Fruit fly (Drosophila melanogaster) whole organism, embryonic: ENCODE data around the gene CG3277.
A peak's percentile ranks its signal among the peaks of the same experiment; 100 is the strongest.

ENCODE experiments used
- Antp ChIP-seq: fragments of 200-800 bp; sonication (Bioruptor generic); optimal IDR thresholded peaks from 3 replicates; lab custom pipeline; 2016; ENCODE audit warnings: missing biosample characterization, missing genetic modification characterization
- Awh ChIP-seq: fragments of 200-800 bp; sonication (Bioruptor generic); IDR thresholded peaks from 2 replicates; pipeline ENCODE4, ENCODE4 v1.3.6; 2022; ENCODE audit warnings: missing biosample characterization, missing genetic modification characterization
- BtbVII ChIP-seq: fragments of 200-800 bp; sonication (Bioruptor generic); optimal IDR thresholded peaks from 3 replicates; lab custom pipeline; 2017; ENCODE audit warnings: missing biosample characterization, mild to moderate bottlenecking, missing genetic modification characterization
- CG10321 ChIP-seq: fragments of 200-800 bp; sonication (Bioruptor generic); IDR thresholded peaks from 2 replicates; pipeline ENCODE4 v1.3.6; 2022; ENCODE audit warnings: missing biosample characterization, missing genetic modification characterization
- CG11247 ChIP-seq: fragments of 200-800 bp; sonication (Bioruptor generic); IDR thresholded peaks from 2 replicates; pipeline ENCODE4 v1.3.6; 2022; ENCODE audit warnings: missing biosample characterization, missing genetic modification characterization
- CG12744 ChIP-seq: fragments of 200-800 bp; sonication (Bioruptor generic); optimal IDR thresholded peaks from 2 replicates; lab custom pipeline; 2016; ENCODE audit warnings: missing biosample characterization, missing genetic modification characterization
- CG14860 ChIP-seq: fragments of 200-800 bp; sonication (Bioruptor generic); IDR thresholded peaks from 3 replicates; pipeline ENCODE4 v1.3.6; 2022; ENCODE audit warnings: missing biosample characterization, missing genetic modification characterization; ENCODE audit not compliant: partially characterized antibody
- CG15479 ChIP-seq: fragments of 200-800 bp; sonication (Bioruptor generic); optimal IDR thresholded peaks from 3 replicates; lab custom pipeline; 2019; ENCODE audit warnings: missing biosample characterization, mild to moderate bottlenecking, missing genetic modification characterization, moderate library complexity
- CG1602 ChIP-seq: fragments of 200-800 bp; sonication (Bioruptor generic); optimal IDR thresholded peaks from 3 replicates; lab custom pipeline; 2016; ENCODE audit warnings: missing biosample characterization, missing genetic modification characterization
- CG1603 ChIP-seq: fragments of 200-800 bp; sonication (Bioruptor generic); optimal IDR thresholded peaks from 2 replicates; lab custom pipeline; 2019; ENCODE audit warnings: missing biosample characterization, mild to moderate bottlenecking, missing genetic modification characterization, moderate library complexity
- CG16813 ChIP-seq: fragments of 200-800 bp; sonication (Bioruptor generic); IDR thresholded peaks from 3 replicates; pipeline ENCODE4 v1.3.6; 2022; ENCODE audit warnings: missing biosample characterization, missing genetic modification characterization; ENCODE audit not compliant: partially characterized antibody
- CG17186 ChIP-seq: fragments of 200-800 bp; sonication (Bioruptor generic); optimal IDR thresholded peaks from 3 replicates; lab custom pipeline; 2017; ENCODE audit warnings: missing biosample characterization, missing genetic modification reagents, missing genetic modification characterization
- CG17829 ChIP-seq: fragments of 200-800 bp; optimal IDR thresholded peaks from 2 replicates; lab custom pipeline; 2019; ENCODE audit warnings: missing biosample characterization, mild to moderate bottlenecking, missing genetic modification characterization, moderate library complexity
- CG18262 ChIP-seq: fragments of 200-800 bp; optimal IDR thresholded peaks from 3 replicates; lab custom pipeline; 2019; ENCODE audit warnings: missing biosample characterization, mild to moderate bottlenecking, missing genetic modification characterization, moderate library complexity
- CG18619 ChIP-seq: fragments of 200-800 bp; sonication (Bioruptor generic); optimal IDR thresholded peaks from 3 replicates; lab custom pipeline; 2017; ENCODE audit warnings: missing biosample characterization, mild to moderate bottlenecking, missing genetic modification characterization
- CG2116 ChIP-seq: fragments of 200-800 bp; sonication (Bioruptor generic); optimal IDR thresholded peaks from 3 replicates; lab custom pipeline; 2018; ENCODE audit warnings: missing biosample characterization, mild to moderate bottlenecking, missing genetic modification characterization
- CG31365 ChIP-seq: fragments of 200-800 bp; sonication (Bioruptor generic); optimal IDR thresholded peaks from 2 replicates; lab custom pipeline; 2018; ENCODE audit warnings: missing biosample characterization, mild to moderate bottlenecking, missing genetic modification characterization
- CG31441 ChIP-seq: fragments of 200-800 bp; sonication (Bioruptor generic); IDR thresholded peaks from 2 replicates; pipeline ENCODE4 v1.3.6; 2022; ENCODE audit warnings: missing biosample characterization, missing genetic modification characterization
- CG3838 ChIP-seq: fragments of 200-800 bp; sonication (Bioruptor generic); optimal IDR thresholded peaks from 3 replicates; lab custom pipeline; 2016; ENCODE audit warnings: missing biosample characterization, missing genetic modification characterization
- CG3847 ChIP-seq: fragments of 200-800 bp; sonication (Bioruptor generic); IDR thresholded peaks from 2 replicates; pipeline ENCODE4 v1.3.6; 2022; ENCODE audit warnings: missing biosample characterization, missing genetic modification characterization
- CG4424 ChIP-seq: fragments of 200-800 bp; sonication (Bioruptor generic); optimal IDR thresholded peaks from 3 replicates; lab custom pipeline; 2016; ENCODE audit warnings: missing biosample characterization, missing genetic modification characterization
- CG5953 ChIP-seq: fragments of 200-800 bp; sonication (Bioruptor generic); IDR thresholded peaks from 2 replicates; pipeline ENCODE4 v1.3.6; 2022; ENCODE audit warnings: missing biosample characterization, missing genetic modification characterization
- CG7928 ChIP-seq: fragments of 200-800 bp; sonication (Bioruptor generic); optimal IDR thresholded peaks from 2 replicates; lab custom pipeline; 2017; ENCODE audit warnings: missing biosample characterization, mild to moderate bottlenecking, missing genetic modification characterization
- CHES-1-like ChIP-seq: fragments of 200-800 bp; sonication (Bioruptor generic); optimal IDR thresholded peaks from 2 replicates; lab custom pipeline; 2016; ENCODE audit warnings: missing biosample characterization, missing genetic modification characterization
- Deaf1 ChIP-seq: fragments of 200-800 bp; optimal IDR thresholded peaks from 3 replicates; lab custom pipeline; 2019; ENCODE audit warnings: missing biosample characterization, mild to moderate bottlenecking, missing genetic modification characterization, moderate library complexity
- Dref ChIP-seq: fragments of 200-800 bp; sonication (Bioruptor generic); IDR thresholded peaks from 2 replicates; pipeline ENCODE4 v1.3.6; 2022; ENCODE audit warnings: missing biosample characterization, missing genetic modification characterization
- E2f1 ChIP-seq: fragments of 200-800 bp; sonication (Bioruptor generic); IDR thresholded peaks from 2 replicates; pipeline ENCODE4 v1.3.6; 2022; ENCODE audit warnings: missing biosample characterization, missing genetic modification characterization
- HmgD ChIP-seq: fragments of 200-800 bp; sonication (Bioruptor generic); optimal IDR thresholded peaks from 3 replicates; lab custom pipeline; 2016; ENCODE audit warnings: missing biosample characterization, missing genetic modification characterization
- Lim3 ChIP-seq: fragments of 200-800 bp; sonication (Bioruptor generic); IDR thresholded peaks from 2 replicates; pipeline ENCODE4 v1.3.6; 2022; ENCODE audit warnings: missing biosample characterization, missing genetic modification characterization
- Med ChIP-seq: fragments of 200-800 bp; sonication (Bioruptor generic); peaks from one replicate; lab custom pipeline; 2016; ENCODE audit warnings: missing biosample characterization, missing genetic modification characterization, mild to moderate bottlenecking, inconsistent platforms, moderate library complexity
- Mrtf ChIP-seq: fragments of 200-800 bp; sonication (Bioruptor generic); IDR thresholded peaks from 3 replicates; pipeline ENCODE4 v1.3.6; 2022; ENCODE audit warnings: missing biosample characterization, missing genetic modification characterization
- Optix ChIP-seq: fragments of 200-800 bp; sonication (Bioruptor generic); IDR thresholded peaks from 3 replicates; pipeline ENCODE4 v1.3.6; 2022; ENCODE audit warnings: missing biosample characterization, missing genetic modification characterization
- Poxn ChIP-seq: fragments of 200-800 bp; sonication (Bioruptor generic); IDR thresholded peaks from 2 replicates; pipeline ENCODE4 v1.3.6; 2022; ENCODE audit warnings: missing biosample characterization, missing genetic modification characterization
- Rfx ChIP-seq: fragments of 200-800 bp; sonication (Bioruptor generic); IDR thresholded peaks from 2 replicates; pipeline ENCODE4 v1.3.6; 2022; ENCODE audit warnings: missing biosample characterization, missing genetic modification characterization
- Rx ChIP-seq: fragments of 200-800 bp; sonication (Bioruptor generic); IDR thresholded peaks from 2 replicates; pipeline ENCODE4 v1.3.6; 2022; ENCODE audit warnings: missing biosample characterization, missing genetic modification characterization
- Vsx1 ChIP-seq: fragments of 200-800 bp; sonication (Bioruptor generic); optimal IDR thresholded peaks from 2 replicates; lab custom pipeline; 2017; ENCODE audit warnings: missing biosample characterization, mild to moderate bottlenecking, missing genetic modification characterization, missing genetic modification reagents
- Xrp1 ChIP-seq: fragments of 200-800 bp; sonication (Bioruptor generic); IDR thresholded peaks from 2 replicates; pipeline ENCODE4 v1.3.6; 2022; ENCODE audit warnings: missing biosample characterization, missing genetic modification characterization
- abd-A ChIP-seq: fragments of 200-800 bp; sonication (Bioruptor generic); optimal IDR thresholded peaks from 3 replicates; lab custom pipeline; 2019; ENCODE audit warnings: missing biosample characterization, mild to moderate bottlenecking, missing genetic modification characterization, moderate library complexity
- amos ChIP-seq: fragments of 200-800 bp; sonication (Bioruptor generic); IDR thresholded peaks from 2 replicates; pipeline ENCODE4 v1.3.6; 2022; ENCODE audit warnings: missing biosample characterization, missing genetic modification characterization; ENCODE audit not compliant: partially characterized antibody
- bbx ChIP-seq: fragments of 200-800 bp; sonication (Bioruptor generic); IDR thresholded peaks from 2 replicates; pipeline ENCODE4 v1.3.6; 2022; ENCODE audit warnings: missing biosample characterization, missing genetic modification characterization; ENCODE audit not compliant: partially characterized antibody
- fd64A ChIP-seq: fragments of 200-800 bp; sonication (Bioruptor generic); optimal IDR thresholded peaks from 3 replicates; lab custom pipeline; 2018; ENCODE audit warnings: missing biosample characterization, mild to moderate bottlenecking, missing genetic modification characterization
- gt ChIP-seq: fragments of 200-800 bp; sonication (Bioruptor generic); IDR thresholded peaks from 2 replicates; pipeline ENCODE4 v1.3.6; 2022; ENCODE audit warnings: missing biosample characterization, missing genetic modification characterization
- insv ChIP-seq, 2 experiments: fragments of 200-800 bp; sonication (Bioruptor generic); optimal IDR thresholded peaks; 3 replicates each; lab custom pipeline; 2016 to 2018; ENCODE audit warnings: missing biosample characterization in 2 of 2, missing genetic modification characterization in 2 of 2
- kah ChIP-seq: fragments of 200-800 bp; sonication (Bioruptor generic); optimal IDR thresholded peaks from 2 replicates; lab custom pipeline; 2018; ENCODE audit warnings: missing biosample characterization, mild to moderate bottlenecking, missing genetic modification characterization
- luna ChIP-seq: fragments of 200-800 bp; sonication (Bioruptor generic); optimal IDR thresholded peaks from 2 replicates; lab custom pipeline; 2016; ENCODE audit warnings: missing biosample characterization, missing genetic modification characterization
- p53 ChIP-seq: fragments of 200-800 bp; sonication (Bioruptor generic); optimal IDR thresholded peaks from 2 replicates; lab custom pipeline; 2016; ENCODE audit warnings: missing biosample characterization, missing genetic modification characterization
- tll ChIP-seq, 2 experiments: fragments of 200-800 bp in 1 of 2; fragments of >200 bp in 1 of 2; sonication (Bioruptor generic) in 1 of 2; optimal IDR thresholded peaks; 2 replicates each; lab custom pipeline; 2017 to 2019; ENCODE audit warnings: missing biosample characterization in 2 of 2, missing genetic modification characterization in 2 of 2, mild to moderate bottlenecking in 1 of 2, moderate library complexity in 1 of 2
- toy ChIP-seq: fragments of 200-800 bp; sonication (Bioruptor generic); IDR thresholded peaks from 2 replicates; pipeline ENCODE4 v1.3.6; 2022; ENCODE audit warnings: missing biosample characterization, missing genetic modification characterization
- vvl ChIP-seq: fragments of 200-800 bp; sonication (Bioruptor generic); IDR thresholded peaks from 2 replicates; pipeline ENCODE4 v1.3.6; 2022; ENCODE audit warnings: missing biosample characterization, missing genetic modification characterization

Gene CG3277

dm6 chr2L:3302958-3303842 is 700 bp upstream of the CG3277 start, which contains the start of gene CG9663 (continued):
- TF ChIP-seq gt (GFP tag; lab: Robert Waterston, UW), result no peak
- no peak for TF ChIP-seq kah (GFP tag; lab: Kevin White, UChicago)
- no peak for TF ChIP-seq Xrp1 (GFP tag; lab: Robert Waterston, UW)
- peak; percentile 41; the same call in 1 of the 3 replicates for TF ChIP-seq CG16813 (GFP tag; lab: Robert Waterston, UW)
- TF ChIP-seq CG17186, result peak; percentile 18
- no peak for TF ChIP-seq luna (GFP tag; lab: Kevin White, UChicago)
- TF ChIP-seq CG3847 (GFP tag; lab: Robert Waterston, UW), result peak; percentile 45
- TF ChIP-seq CG15479 (GFP tag; lab: Kevin White, UChicago), result no peak
- no peak for TF ChIP-seq CG31441 (GFP tag; lab: Robert Waterston, UW)
- no peak for TF ChIP-seq tll (GFP tag; optimal IDR thresholded peaks at IDR 0.05; lab: Kevin White, UChicago)
- peak; percentile 35 for TF ChIP-seq CHES-1-like
- TF ChIP-seq Dref (GFP tag; lab: Robert Waterston, UW), result peak; percentile 82
- TF ChIP-seq CG1602 (GFP tag; lab: Kevin White, UChicago), result no peak
- 0 out of 2 replicates have a peak, but pooled peaks have one; percentile 10 for TF ChIP-seq CG11247 (GFP tag; lab: Robert Waterston, UW)
- no peak for TF ChIP-seq Mrtf
- no peak for TF ChIP-seq CG3838 (GFP tag; lab: Kevin White, UChicago)
- no peak for TF ChIP-seq CG14860 (GFP tag; lab: Robert Waterston, UW)
- peak; percentile 49; the same call in 1 of the 2 replicates for TF ChIP-seq Awh
- no peak for TF ChIP-seq Optix
- TF ChIP-seq HmgD (GFP tag; lab: Kevin White, UChicago), result peak; percentile 66
- no peak for TF ChIP-seq CG10321 (GFP tag; lab: Robert Waterston, UW)
- TF ChIP-seq CG18262 (tag; lab: Kevin White, UChicago), result peak; percentile 10
- TF ChIP-seq CG4424 (GFP tag; lab: Kevin White, UChicago), result no peak
- no peak for TF ChIP-seq Lim3
- TF ChIP-seq toy, result no peak
- no peak for TF ChIP-seq fd64A (GFP tag; lab: Kevin White, UChicago)
- TF ChIP-seq Vsx1 (GFP tag; lab: Kevin White, UChicago), result no peak
- TF ChIP-seq CG5953, result no peak
- peak; percentile 52 for TF ChIP-seq Rfx (GFP tag; lab: Robert Waterston, UW)
- peak; percentile 7 for TF ChIP-seq Antp (GFP tag; lab: Kevin White, UChicago)
- TF ChIP-seq CG1603 (tag; lab: Kevin White, UChicago), result peak; percentile 57
- TF ChIP-seq CG7928, result no peak
- peak; percentile 73 for TF ChIP-seq CG2116 (GFP tag; lab: Kevin White, UChicago)
- TF ChIP-seq CG18619 (GFP tag; lab: Kevin White, UChicago), result no peak
- peak; percentile 47 for TF ChIP-seq BtbVII
- TF ChIP-seq CG17829, result peak; percentile 9
- no peak for TF ChIP-seq CG12744 (GFP tag; lab: Kevin White, UChicago)
- peak; percentile 37; the same call in 1 of the 2 replicates for TF ChIP-seq vvl (GFP tag; lab: Robert Waterston, UW)
- no peak for TF ChIP-seq p53 (GFP tag; lab: Kevin White, UChicago)
- TF ChIP-seq abd-A (tag; lab: Kevin White, UChicago), result peak; percentile 69
- TF ChIP-seq Med (GFP tag; lab: Kevin White, UChicago), result peak; percentile 74
- peak; percentile 33; the same call in 1 of the 2 replicates for TF ChIP-seq E2f1
- peak; percentile 3 for TF ChIP-seq Deaf1 (tag; lab: Kevin White, UChicago)
- peak in 1 of 2 experiments; percentile 62 for TF ChIP-seq insv (GFP tag; optimal IDR thresholded peaks at IDR 0.05; lab: Kevin White, UChicago)
- no peak for TF ChIP-seq CG31365
- no peak; the same call in 1 of the 2 replicates for TF ChIP-seq Rx (GFP tag; lab: Robert Waterston, UW)
- peak; percentile 46; the same call in 1 of the 2 replicates for TF ChIP-seq amos
- no peak for TF ChIP-seq Poxn (GFP tag; lab: Robert Waterston, UW)
- no peak for TF ChIP-seq bbx
